Worm (Caenorhabditis elegans) whole organism, late embryonic: ENCODE results near the gene exc-12.

Experiments used
- ama-1 ChIP-seq: fragments of 150-350 bp; optimal IDR thresholded peaks from 2 replicates; lab custom pipeline; 2014
- fkh-6 ChIP-seq: sonication (generic microtip); optimal IDR thresholded peaks from 2 replicates; lab custom pipeline; 2016; ENCODE audit warnings: missing genetic modification characterization, missing compliant biosample characterization
- hlh-30 ChIP-seq: sonication (generic microtip); optimal IDR thresholded peaks from 2 replicates; lab custom pipeline; 2017; ENCODE audit warnings: antibody characterized with exemption, missing genetic modification characterization, missing compliant biosample characterization; ENCODE audit not compliant: insufficient read depth
- npax-4 ChIP-seq: sonication (generic microtip); optimal IDR thresholded peaks from 2 replicates; lab custom pipeline; 2016; ENCODE audit warnings: missing genetic modification characterization, missing compliant biosample characterization
- pag-3 ChIP-seq: sonication (generic microtip); optimal IDR thresholded peaks from 2 replicates; lab custom pipeline; 2016; ENCODE audit warnings: missing compliant biosample characterization, missing genetic modification characterization, borderline replicate concordance
- pha-4 ChIP-seq: fragments of 150-350 bp; optimal IDR thresholded peaks from 2 replicates; lab custom pipeline; 2018; ENCODE audit warnings: missing biosample characterization, missing genetic modification reagents, missing genetic modification characterization
- unc-42 ChIP-seq: sonication (generic microtip); optimal IDR thresholded peaks from 2 replicates; lab custom pipeline; 2016; ENCODE audit warnings: missing genotype, missing genetic modification characterization, missing compliant biosample characterization

ce11 chrIII:13606016-13606530 lies 35.8 kb upstream of the exc-12 start, which contains the start of gene act-5:
- TF ChIP-seq fkh-6 (tag; lab: Kevin White, UChicago) (no peak), pag-3 (tag; lab: Kevin White, UChicago) (no peak), hlh-30 (tag; lab: Kevin White, UChicago) (no peak), unc-42 (no peak), pha-4 (tag; lab: Kevin White, UChicago) (no peak), npax-4 (tag; lab: Kevin White, UChicago) (no peak), ama-1 (no peak)
